Worm (Caenorhabditis elegans): ENCODE measurements around the gene tap-1.

DNA sequence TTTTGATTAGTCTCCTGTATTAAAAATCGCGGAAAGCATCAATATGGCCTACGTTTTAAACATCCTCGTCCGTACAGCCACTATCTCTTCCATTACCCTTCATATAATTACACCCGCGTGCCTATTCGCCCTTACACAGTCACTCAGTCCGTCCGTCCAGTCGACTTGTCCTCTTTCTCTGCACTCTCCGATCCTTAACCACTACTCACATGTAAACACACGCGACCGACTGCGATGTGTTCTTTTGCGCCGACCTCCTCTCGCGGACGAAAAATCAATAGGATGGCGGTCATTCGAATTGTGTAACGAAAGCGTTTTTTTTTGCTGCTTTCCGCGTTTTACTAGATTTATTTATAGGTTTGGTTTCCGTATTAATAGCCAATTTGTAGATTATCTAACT lies 13.3 kb downstream of the tap-1 start, which contains the start of gene eor-2:
- TF ChIP-seq nhr-237 (tag; optimal IDR thresholded peaks at IDR 0.05) (no peak), nhr-76 (tag; optimal IDR thresholded peaks at IDR 0.05) (no peak), unc-62 (GFP tag; optimal IDR thresholded peaks at IDR 0.05) (no peak)
